Fruit fly (Drosophila melanogaster) whole organism, embryonic: ENCODE measurements around the gene Helz.

Source experiments
- Abd-B ChIP-seq: fragments of 200-800 bp; sonication (Bioruptor generic); optimal IDR thresholded peaks from 2 replicates; lab custom pipeline; 2018; ENCODE audit warnings: missing biosample characterization, mild to moderate bottlenecking, missing genetic modification characterization, moderate library complexity
- Ada2b ChIP-seq: fragments of 200-800 bp; sonication (Bioruptor generic); IDR thresholded peaks from 2 replicates; pipeline ENCODE4 v1.3.6; 2022; ENCODE audit warnings: missing biosample characterization, missing genetic modification characterization
- Bgb ChIP-seq: fragments of 200-800 bp; sonication (Bioruptor generic); IDR thresholded peaks from 2 replicates; pipeline ENCODE4 v1.3.6; 2022; ENCODE audit warnings: missing biosample characterization, missing genetic modification characterization; ENCODE audit not compliant: partially characterized antibody
- CG11504 ChIP-seq: fragments of 200-800 bp; sonication (Bioruptor generic); optimal IDR thresholded peaks from 3 replicates; lab custom pipeline; 2019; ENCODE audit warnings: missing biosample characterization, mild to moderate bottlenecking, missing genetic modification characterization, moderate library complexity
- CG14014 ChIP-seq: fragments of 200-800 bp; sonication (Bioruptor generic); IDR thresholded peaks from 2 replicates; pipeline ENCODE4 v1.3.6; 2022; ENCODE audit warnings: missing biosample characterization, missing genetic modification characterization
- CG15696 ChIP-seq: fragments of 200-800 bp; sonication (Bioruptor generic); optimal IDR thresholded peaks from 2 replicates; lab custom pipeline; 2019; ENCODE audit warnings: missing biosample characterization, mild to moderate bottlenecking, missing genetic modification characterization, moderate library complexity
- CG1602 ChIP-seq: fragments of 200-800 bp; sonication (Bioruptor generic); optimal IDR thresholded peaks from 3 replicates; lab custom pipeline; 2016; ENCODE audit warnings: missing biosample characterization, missing genetic modification characterization
- CG17186 ChIP-seq: fragments of 200-800 bp; sonication (Bioruptor generic); optimal IDR thresholded peaks from 3 replicates; lab custom pipeline; 2017; ENCODE audit warnings: missing biosample characterization, missing genetic modification reagents, missing genetic modification characterization
- CG17568 ChIP-seq: fragments of 200-800 bp; sonication (Bioruptor generic); optimal IDR thresholded peaks from 2 replicates; lab custom pipeline; 2018; ENCODE audit warnings: missing biosample characterization, mild to moderate bottlenecking, missing genetic modification characterization, moderate library complexity
- CG1792 ChIP-seq: fragments of 200-800 bp; sonication (Bioruptor generic); optimal IDR thresholded peaks from 2 replicates; lab custom pipeline; 2016; ENCODE audit warnings: missing biosample characterization, missing genetic modification characterization
- CG31365 ChIP-seq: fragments of 200-800 bp; sonication (Bioruptor generic); optimal IDR thresholded peaks from 2 replicates; lab custom pipeline; 2018; ENCODE audit warnings: missing biosample characterization, mild to moderate bottlenecking, missing genetic modification characterization
- CG3163 ChIP-seq: fragments of 200-800 bp; sonication (Bioruptor generic); optimal IDR thresholded peaks from 3 replicates; lab custom pipeline; 2016; ENCODE audit warnings: missing biosample characterization, missing genetic modification characterization
- CG3407 ChIP-seq: fragments of 200-800 bp; sonication (Bioruptor generic); optimal IDR thresholded peaks from 2 replicates; lab custom pipeline; 2018; ENCODE audit warnings: missing biosample characterization, mild to moderate bottlenecking, missing genetic modification characterization
- CG3995 ChIP-seq: fragments of 200-800 bp; sonication (Bioruptor generic); optimal IDR thresholded peaks from 3 replicates; lab custom pipeline; 2016; ENCODE audit warnings: missing biosample characterization, missing genetic modification characterization
- CG4707 ChIP-seq: fragments of 200-800 bp; sonication (Bioruptor generic); optimal IDR thresholded peaks from 2 replicates; lab custom pipeline; 2018; ENCODE audit warnings: missing biosample characterization, mild to moderate bottlenecking, missing genetic modification characterization, moderate library complexity
- CG4820 ChIP-seq: fragments of 200-800 bp; sonication (Bioruptor generic); optimal IDR thresholded peaks from 3 replicates; lab custom pipeline; 2016; ENCODE audit warnings: missing biosample characterization, missing genetic modification characterization
- CG6272 ChIP-seq: fragments of 200-800 bp; sonication (Bioruptor generic); IDR thresholded peaks from 2 replicates; pipeline ENCODE4 v1.3.6; 2022; ENCODE audit warnings: missing biosample characterization, missing genetic modification characterization
- CG7556 ChIP-seq: fragments of 200-800 bp; sonication (Bioruptor generic); optimal IDR thresholded peaks from 2 replicates; lab custom pipeline; 2017; ENCODE audit warnings: missing biosample characterization, mild to moderate bottlenecking, missing genetic modification characterization
- CG7786 ChIP-seq: fragments of 200-800 bp; sonication (Bioruptor generic); optimal IDR thresholded peaks from 2 replicates; lab custom pipeline; 2016; ENCODE audit warnings: missing biosample characterization, missing genetic modification characterization
- CG8944 ChIP-seq: fragments of 200-800 bp; sonication (Bioruptor generic); optimal IDR thresholded peaks from 3 replicates; lab custom pipeline; 2016; ENCODE audit warnings: missing biosample characterization, missing genetic modification characterization
- CG9876 ChIP-seq: fragments of 200-800 bp; sonication (Bioruptor generic); optimal IDR thresholded peaks from 2 replicates; lab custom pipeline; 2016; ENCODE audit warnings: missing biosample characterization, missing genetic modification characterization
- Chrac-16 ChIP-seq: fragments of 200-800 bp; sonication (Bioruptor generic); optimal IDR thresholded peaks from 3 replicates; lab custom pipeline; 2016; ENCODE audit warnings: missing biosample characterization, missing genetic modification characterization
- Dip2 ChIP-seq: fragments of 200-800 bp; sonication (Bioruptor generic); IDR thresholded peaks from 2 replicates; pipeline ENCODE4 v1.3.6; 2022; ENCODE audit warnings: missing biosample characterization, missing genetic modification characterization
- Doc3 ChIP-seq: fragments of 200-800 bp; sonication (Bioruptor generic); IDR thresholded peaks from 3 replicates; pipeline ENCODE4 v1.3.6; 2022; ENCODE audit warnings: missing biosample characterization, missing genetic modification characterization; ENCODE audit not compliant: partially characterized antibody
- E2f1 ChIP-seq: fragments of 200-800 bp; sonication (Bioruptor generic); IDR thresholded peaks from 2 replicates; pipeline ENCODE4 v1.3.6; 2022; ENCODE audit warnings: missing biosample characterization, missing genetic modification characterization
- Eip74EF ChIP-seq, 2 experiments: fragments of 200-800 bp in 1 of 2; fragments of >200 bp in 1 of 2; sonication (Bioruptor generic) in 1 of 2; optimal IDR thresholded peaks; 2 replicates each; lab custom pipeline; 2017 to 2019; ENCODE audit warnings: missing biosample characterization in 2 of 2, missing genetic modification characterization in 2 of 2, mild to moderate bottlenecking in 1 of 2, moderate library complexity in 1 of 2
- H15 ChIP-seq: fragments of 200-800 bp; sonication (Bioruptor generic); IDR thresholded peaks from 3 replicates; pipeline ENCODE4 v1.3.6; 2022; ENCODE audit warnings: missing biosample characterization, missing genetic modification characterization
- HLHmδ ChIP-seq: fragments of 200-800 bp; sonication (Bioruptor generic); optimal IDR thresholded peaks from 2 replicates; lab custom pipeline; 2018; ENCODE audit warnings: missing biosample characterization, mild to moderate bottlenecking, missing genetic modification characterization, moderate library complexity
- Hand ChIP-seq: fragments of 200-800 bp; sonication (Bioruptor generic); optimal IDR thresholded peaks from 2 replicates; lab custom pipeline; 2017; ENCODE audit warnings: mild to moderate bottlenecking, missing biosample characterization, missing genetic modification reagents, missing genetic modification characterization
- Kr ChIP-seq: fragments of 200-800 bp; sonication (Bioruptor generic); optimal IDR thresholded peaks from 2 replicates; lab custom pipeline; 2017; ENCODE audit warnings: missing biosample characterization, mild to moderate bottlenecking, missing genetic modification characterization
- NFAT ChIP-seq: fragments of 200-800 bp; sonication (Bioruptor generic); IDR thresholded peaks from 2 replicates; pipeline ENCODE4 v1.3.6; 2022; ENCODE audit warnings: missing biosample characterization, missing genetic modification characterization
- Neu2 ChIP-seq: fragments of 200-800 bp; sonication (Bioruptor generic); optimal IDR thresholded peaks from 3 replicates; lab custom pipeline; 2016; ENCODE audit warnings: missing biosample characterization, missing genetic modification characterization, borderline replicate concordance
- Nf-YC ChIP-seq: fragments of 200-800 bp; optimal IDR thresholded peaks from 3 replicates; lab custom pipeline; 2019; ENCODE audit warnings: missing biosample characterization, mild to moderate bottlenecking, missing genetic modification characterization, moderate library complexity
- Pdp1 ChIP-seq, 2 experiments: fragments of 200-800 bp; sonication (Bioruptor generic); optimal IDR thresholded peaks; 3 replicates each; lab custom pipeline; 2016; ENCODE audit warnings: missing biosample characterization in 2 of 2, missing genetic modification characterization in 2 of 2, mild to moderate bottlenecking in 1 of 2, moderate library complexity in 1 of 2
- Sry-β ChIP-seq: fragments of 200-800 bp; sonication (Bioruptor generic); optimal IDR thresholded peaks from 2 replicates; lab custom pipeline; 2018; ENCODE audit warnings: missing biosample characterization, mild to moderate bottlenecking, missing genetic modification characterization, moderate library complexity
- Tbp ChIP-seq: fragments of >200 bp; optimal IDR thresholded peaks from 2 replicates; lab custom pipeline; 2018; ENCODE audit warnings: missing biosample characterization, missing genetic modification characterization
- amos ChIP-seq: fragments of 200-800 bp; sonication (Bioruptor generic); IDR thresholded peaks from 2 replicates; pipeline ENCODE4 v1.3.6; 2022; ENCODE audit warnings: missing biosample characterization, missing genetic modification characterization; ENCODE audit not compliant: partially characterized antibody
- bcd ChIP-seq: fragments of 200-800 bp; sonication (Bioruptor generic); optimal IDR thresholded peaks from 2 replicates; lab custom pipeline; 2017; ENCODE audit warnings: missing biosample characterization, mild to moderate bottlenecking, missing genetic modification characterization
- cato ChIP-seq: fragments of 200-800 bp; sonication (Bioruptor generic); optimal IDR thresholded peaks from 2 replicates; lab custom pipeline; 2016; ENCODE audit warnings: missing biosample characterization, missing genetic modification characterization, borderline replicate concordance
- crp ChIP-seq, 2 experiments: fragments of 200-800 bp; sonication (Bioruptor generic); optimal IDR thresholded peaks; 2 replicates in 1 of 2; 3 replicates in 1 of 2; lab custom pipeline; 2017; ENCODE audit warnings: missing biosample characterization in 2 of 2, missing genetic modification characterization in 2 of 2, mild to moderate bottlenecking in 1 of 2, moderate library complexity in 1 of 2
- disco-r ChIP-seq: fragments of 200-800 bp; sonication (Bioruptor generic); optimal IDR thresholded peaks from 2 replicates; lab custom pipeline; 2016; ENCODE audit warnings: missing biosample characterization, missing genetic modification characterization
- exex ChIP-seq: fragments of 200-800 bp; sonication (Bioruptor generic); optimal IDR thresholded peaks from 4 replicates; lab custom pipeline; 2018; ENCODE audit warnings: missing biosample characterization, mild to moderate bottlenecking, missing genetic modification characterization, moderate library complexity
- grau ChIP-seq: fragments of 200-800 bp; optimal IDR thresholded peaks from 3 replicates; lab custom pipeline; 2019; ENCODE audit warnings: missing biosample characterization, mild to moderate bottlenecking, missing genetic modification characterization, moderate library complexity
- ken ChIP-seq: fragments of 200-800 bp; sonication (Bioruptor generic); IDR thresholded peaks from 3 replicates; pipeline ENCODE4 v1.3.6; 2022; ENCODE audit warnings: missing biosample characterization, missing genetic modification characterization
- ttk ChIP-seq: fragments of 200-800 bp; sonication (Bioruptor generic); IDR thresholded peaks from 2 replicates; pipeline ENCODE4 v2.1.2; 2022; ENCODE audit warnings: missing biosample characterization, missing genetic modification characterization
- twi ChIP-seq: fragments of 200-800 bp; optimal IDR thresholded peaks from 2 replicates; lab custom pipeline; 2019; ENCODE audit warnings: missing biosample characterization, mild to moderate bottlenecking, missing genetic modification characterization, moderate library complexity
- wor ChIP-seq: fragments of 200-800 bp; sonication (Bioruptor generic); IDR thresholded peaks from 2 replicates; pipeline ENCODE4 v1.3.6; 2022; ENCODE audit warnings: missing biosample characterization, missing genetic modification characterization
- z ChIP-seq: fragments of 200-800 bp; sonication (Bioruptor generic); IDR thresholded peaks from 3 replicates; pipeline ENCODE4 v1.3.6; 2022; ENCODE audit warnings: missing biosample characterization, missing genetic modification characterization

Gene Helz

dm6 chr3L:14756724-14757463 lies 32.8 kb upstream of the Helz start (continued):
- TF ChIP-seq Sry-β (no peak), CG11504 (tag; lab: Kevin White, UChicago) (peak; percentile 85), cato (GFP tag; lab: Kevin White, UChicago) (peak; percentile 67), CG1792 (peak; percentile 87), Dip2 (0 out of 2 replicates have a peak, but pooled peaks have one; percentile 12), HLHmδ (peak; percentile 52), Kr (GFP tag; lab: Kevin White, UChicago) (no peak), CG9876 (GFP tag; lab: Kevin White, UChicago) (peak; percentile 92), CG17568 (GFP tag; lab: Kevin White, UChicago) (peak; percentile 10), CG3163 (GFP tag; lab: Kevin White, UChicago) (peak; percentile 94), NFAT (peak; percentile 94), CG4707 (GFP tag; lab: Kevin White, UChicago) (peak; percentile 53), CG3995 (GFP tag; lab: Kevin White, UChicago) (peak; percentile 64), wor (GFP tag; lab: Robert Waterston, UW) (peak; percentile 76), CG7556 (peak; percentile 87), CG3407 (GFP tag; lab: Kevin White, UChicago) (peak; percentile 79), CG4820 (peak; percentile 84), bcd (GFP tag; lab: Kevin White, UChicago) (peak; percentile 92), twi (tag; lab: Kevin White, UChicago) (peak; percentile 49), disco-r (GFP tag; lab: Kevin White, UChicago) (peak; percentile 76), Hand (GFP tag; lab: Kevin White, UChicago) (peak; percentile 87), Pdp1 (GFP tag; optimal IDR thresholded peaks at IDR 0.05; lab: Kevin White, UChicago) (peak; percentile 90 to 95), z (GFP tag; lab: Robert Waterston, UW) (peak; percentile 81), Chrac-16 (GFP tag; lab: Kevin White, UChicago) (peak; percentile 89), E2f1 (GFP tag; lab: Robert Waterston, UW) (peak; percentile 92), CG7786 (GFP tag; lab: Kevin White, UChicago) (peak; percentile 95), Eip74EF (GFP tag; optimal IDR thresholded peaks at IDR 0.05; lab: Kevin White, UChicago) (peak in 1 of 2 experiments; percentile 72), crp (GFP tag; optimal IDR thresholded peaks at IDR 0.05; lab: Kevin White, UChicago) (peak in 1 of 2 experiments; percentile 50), Nf-YC (tag; lab: Kevin White, UChicago) (peak; percentile 57), amos (GFP tag; lab: Robert Waterston, UW) (no peak), Doc3 (no peak), CG6272 (GFP tag; lab: Robert Waterston, UW) (peak; percentile 81), Ada2b (GFP tag; lab: Robert Waterston, UW) (peak; percentile 89), CG15696 (tag; lab: Kevin White, UChicago) (peak; percentile 58), grau (peak; percentile 85), CG14014 (GFP tag; lab: Robert Waterston, UW) (peak; percentile 92), CG31365 (peak; percentile 63), Tbp (GFP tag; lab: Kevin White, UChicago) (no peak), Abd-B (peak; percentile 67), Neu2 (GFP tag; lab: Kevin White, UChicago) (peak; percentile 51), CG1602 (peak; percentile 82), CG8944 (GFP tag; lab: Kevin White, UChicago) (peak; percentile 91), CG17186 (GFP tag; lab: Kevin White, UChicago) (peak; percentile 50), ttk (GFP tag; lab: Robert Waterston, UW) (peak; percentile 86), Bgb (GFP tag; lab: Robert Waterston, UW) (no peak; the same call in 1 of the 2 replicates), H15 (GFP tag; lab: Robert Waterston, UW) (peak; percentile 89), ken (GFP tag; lab: Robert Waterston, UW) (peak; percentile 91), exex (tag; lab: Kevin White, UChicago) (peak; percentile 27)
